Worm (Caenorhabditis elegans) whole organism, young adult: Measurements from ENCODE around the gene F13D12.3.

Experiments
- B0019.2 ChIP-seq: fragments of 200-800 bp; sonication (Bioruptor generic); conservative IDR thresholded peaks from 2 replicates; pipeline ENCODE4 v1.3.6; 2022; ENCODE audit warnings: missing genetic modification reagents, missing genetic modification characterization, missing compliant biosample characterization
- B0035.1 ChIP-seq: sonication (generic microtip); optimal IDR thresholded peaks from 2 replicates; lab custom pipeline; 2016; ENCODE audit warnings: missing genetic modification characterization, mild to moderate bottlenecking, missing compliant biosample characterization, missing genotype, missing genetic modification reagents
- C06A6.2 ChIP-seq: fragments of 200-800 bp; sonication (Bioruptor generic); conservative IDR thresholded peaks from 2 replicates; pipeline ENCODE4 v1.3.6; 2022; ENCODE audit warnings: missing genetic modification characterization, missing compliant biosample characterization
- D2030.7 ChIP-seq: fragments of 200-800 bp; sonication (Bioruptor generic); IDR thresholded peaks from 2 replicates; pipeline ENCODE4 v1.3.6; 2022; ENCODE audit warnings: missing genetic modification reagents, missing genetic modification characterization, missing compliant biosample characterization
- F10E7.11 ChIP-seq: sonication (generic microtip); optimal IDR thresholded peaks from 2 replicates; lab custom pipeline; 2017; ENCODE audit warnings: mild to moderate bottlenecking, missing genetic modification characterization, moderate library complexity, missing compliant biosample characterization
- F37B4.10 ChIP-seq: fragments of 200-800 bp; sonication (Bioruptor generic); IDR thresholded peaks from 2 replicates; pipeline ENCODE4 v1.3.6; 2022; ENCODE audit warnings: missing genetic modification characterization, missing compliant biosample characterization
- F55B11.4 ChIP-seq: sonication (generic microtip); optimal IDR thresholded peaks from 2 replicates; lab custom pipeline; 2016; ENCODE audit warnings: missing compliant biosample characterization, missing genetic modification characterization, borderline replicate concordance; ENCODE audit not compliant: insufficient read depth
- F57C9.4 ChIP-seq: sonication (generic microtip); optimal IDR thresholded peaks from 2 replicates; lab custom pipeline; 2017; ENCODE audit warnings: mild to moderate bottlenecking, missing genetic modification characterization, missing compliant biosample characterization
- K12H6.12 ChIP-seq: fragments of 200-800 bp; sonication (Bioruptor generic); optimal IDR thresholded peaks from 2 replicates; lab custom pipeline; 2018; ENCODE audit warnings: mild to moderate bottlenecking, missing genetic modification characterization, missing compliant biosample characterization
- T07F8.4 ChIP-seq: sonication (generic microtip); optimal IDR thresholded peaks from 2 replicates; lab custom pipeline; 2016; ENCODE audit warnings: mild to moderate bottlenecking, missing genetic modification characterization, moderate library complexity, missing compliant biosample characterization
- T26A5.8 ChIP-seq: sonication (generic microtip); optimal IDR thresholded peaks from 2 replicates; lab custom pipeline; 2016; ENCODE audit warnings: missing genetic modification characterization, missing compliant biosample characterization
- aptf-3 ChIP-seq: fragments of 200-800 bp; sonication (Bioruptor generic); IDR thresholded peaks from 2 replicates; pipeline ENCODE4 v1.3.6; 2022; ENCODE audit warnings: missing genetic modification characterization, missing compliant biosample characterization
- atf-7 ChIP-seq: sonication (generic microtip); optimal IDR thresholded peaks from 2 replicates; lab custom pipeline; 2017; ENCODE audit warnings: mild to moderate bottlenecking, missing genetic modification characterization, missing compliant biosample characterization
- athp-1 ChIP-seq: sonication (generic microtip); optimal IDR thresholded peaks from 2 replicates; lab custom pipeline; 2017; ENCODE audit warnings: mild to moderate bottlenecking, missing genetic modification characterization, missing compliant biosample characterization
- attf-5 ChIP-seq: fragments of 200-800 bp; sonication (Bioruptor generic); optimal IDR thresholded peaks from 2 replicates; lab custom pipeline; 2018; ENCODE audit warnings: mild to moderate bottlenecking, missing genetic modification characterization, missing compliant biosample characterization
- cebp-2 ChIP-seq: fragments of 200-800 bp; sonication (Bioruptor generic); IDR thresholded peaks from 2 replicates; pipeline ENCODE4 v1.3.6; 2022; ENCODE audit warnings: missing genetic modification characterization, missing compliant biosample characterization
- ceh-100 ChIP-seq: fragments of 200-800 bp; sonication (Bioruptor generic); IDR thresholded peaks from 2 replicates; pipeline ENCODE4 v1.3.6; 2022; ENCODE audit warnings: missing genetic modification reagents, missing genetic modification characterization, missing compliant biosample characterization
- ceh-27 ChIP-seq: fragments of 200-800 bp; sonication (Bioruptor generic); optimal IDR thresholded peaks from 2 replicates; lab custom pipeline; 2018; ENCODE audit warnings: mild to moderate bottlenecking, missing genetic modification characterization, moderate library complexity, missing compliant biosample characterization
- dox-1 ChIP-seq: fragments of 200-800 bp; sonication (Bioruptor generic); IDR thresholded peaks from 2 replicates; pipeline ENCODE4 v1.3.6; 2022; ENCODE audit warnings: missing genetic modification reagents, missing genetic modification characterization, missing compliant biosample characterization
- dpff-1 ChIP-seq: sonication (generic microtip); optimal IDR thresholded peaks from 2 replicates; lab custom pipeline; 2017; ENCODE audit warnings: mild to moderate bottlenecking, missing genetic modification characterization, missing compliant biosample characterization
- egl-18 ChIP-seq: fragments of 200-800 bp; sonication (Bioruptor generic); IDR thresholded peaks from 2 replicates; pipeline ENCODE4 v1.3.6; 2022; ENCODE audit warnings: missing genetic modification reagents, missing genetic modification characterization, missing compliant biosample characterization
- egrh-3 ChIP-seq: fragments of 200-800 bp; sonication (Bioruptor generic); IDR thresholded peaks from 2 replicates; pipeline ENCODE4 v1.3.6; 2022; ENCODE audit warnings: missing genetic modification reagents, missing genetic modification characterization, missing compliant biosample characterization
- ekl-4 ChIP-seq: fragments of 200-800 bp; sonication (Bioruptor generic); IDR thresholded peaks from 2 replicates; pipeline ENCODE4 v1.3.6; 2022; ENCODE audit warnings: missing genetic modification reagents, missing genetic modification characterization, missing compliant biosample characterization
- him-1 ChIP-seq: sonication (generic microtip); optimal IDR thresholded peaks from 2 replicates; lab custom pipeline; 2016; ENCODE audit warnings: missing genotype, missing genetic modification reagents, missing genetic modification characterization, missing compliant biosample characterization
- hmg-1.2 ChIP-seq: fragments of 200-800 bp; sonication (Bioruptor generic); IDR thresholded peaks from 2 replicates; pipeline ENCODE4 v1.3.6; 2022; ENCODE audit warnings: missing genetic modification reagents, missing genetic modification characterization, missing compliant biosample characterization
- hmg-20 ChIP-seq: fragments of 200-800 bp; sonication (Bioruptor generic); IDR thresholded peaks from 2 replicates; pipeline ENCODE4 v1.3.6; 2022; ENCODE audit warnings: missing genetic modification reagents, missing genetic modification characterization, missing compliant biosample characterization
- lag-1 ChIP-seq: fragments of 200-800 bp; sonication (Bioruptor generic); IDR thresholded peaks from 2 replicates; pipeline ENCODE4 v1.3.6; 2022; ENCODE audit warnings: missing genetic modification reagents, missing genetic modification characterization, missing compliant biosample characterization
- let-607 ChIP-seq, 2 experiments: fragments of 200-800 bp in 1 of 2; sonication (Bioruptor generic) in 1 of 2; sonication (generic microtip) in 1 of 2; optimal IDR thresholded peaks; 2 replicates each; lab custom pipeline; 2016 to 2018; ENCODE audit warnings: mild to moderate bottlenecking in 2 of 2, missing compliant biosample characterization in 2 of 2, missing genetic modification characterization in 2 of 2, moderate library complexity in 2 of 2, missing genotype in 1 of 2
- lin-26 ChIP-seq: fragments of 200-800 bp; sonication (Bioruptor generic); IDR thresholded peaks from 2 replicates; pipeline ENCODE4 v1.3.6; 2022; ENCODE audit warnings: missing genetic modification reagents, missing genetic modification characterization, missing compliant biosample characterization
- lin-35 ChIP-seq, 3 experiments: fragments of 150-350 bp in 2 of 3; sonication (generic microtip) in 1 of 3; optimal IDR thresholded peaks; 2 replicates each; lab custom pipeline; 2014 to 2018; ENCODE audit warnings: missing biosample characterization in 3 of 3, missing genetic modification characterization in 3 of 3, missing genetic modification reagents in 3 of 3
- lin-40 ChIP-seq: sonication (generic microtip); optimal IDR thresholded peaks from 2 replicates; lab custom pipeline; 2016; ENCODE audit warnings: missing genetic modification characterization, mild to moderate bottlenecking, missing compliant biosample characterization, missing genotype, missing genetic modification reagents
- madf-10 ChIP-seq: sonication (generic microtip); optimal IDR thresholded peaks from 2 replicates; lab custom pipeline; 2016; ENCODE audit warnings: mild to moderate bottlenecking, missing genetic modification characterization, missing compliant biosample characterization
- madf-3 ChIP-seq: fragments of 200-800 bp; sonication (Bioruptor generic); IDR thresholded peaks from 2 replicates; pipeline ENCODE4 v1.3.6; 2022; ENCODE audit warnings: missing genetic modification reagents, missing genetic modification characterization, missing compliant biosample characterization
- madf-8 ChIP-seq: fragments of 200-800 bp; sonication (Bioruptor generic); conservative IDR thresholded peaks from 2 replicates; pipeline ENCODE4 v1.3.6; 2022; ENCODE audit warnings: missing genetic modification reagents, missing genetic modification characterization, missing compliant biosample characterization
- mcd-1 ChIP-seq: fragments of 200-800 bp; sonication (Bioruptor generic); IDR thresholded peaks from 2 replicates; pipeline ENCODE4 v1.3.6; 2022; ENCODE audit warnings: missing genetic modification reagents, missing genetic modification characterization, missing compliant biosample characterization
- mxl-1 ChIP-seq: sonication (generic microtip); optimal IDR thresholded peaks from 2 replicates; lab custom pipeline; 2016; ENCODE audit warnings: missing genetic modification characterization, missing compliant biosample characterization
- nhr-27 ChIP-seq: fragments of 200-800 bp; sonication (Bioruptor generic); optimal IDR thresholded peaks from 2 replicates; lab custom pipeline; 2018; ENCODE audit warnings: mild to moderate bottlenecking, missing genetic modification characterization, moderate library complexity, missing compliant biosample characterization
- nhr-80 ChIP-seq: sonication (generic microtip); optimal IDR thresholded peaks from 2 replicates; lab custom pipeline; 2016; ENCODE audit warnings: missing genetic modification characterization, missing compliant biosample characterization
- repo-1 ChIP-seq: sonication (generic microtip); optimal IDR thresholded peaks from 2 replicates; lab custom pipeline; 2017; ENCODE audit warnings: mild to moderate bottlenecking, missing genetic modification characterization, missing compliant biosample characterization
- snpc-1.1 ChIP-seq: sonication (generic microtip); optimal IDR thresholded peaks from 2 replicates; lab custom pipeline; 2017; ENCODE audit warnings: missing genetic modification characterization, mild to moderate bottlenecking, missing compliant biosample characterization, antibody characterized with exemption, moderate library complexity, missing genotype, missing genetic modification reagents; ENCODE audit not compliant: insufficient read depth
- snpc-3.4 ChIP-seq: sonication (generic microtip); optimal IDR thresholded peaks from 2 replicates; lab custom pipeline; 2017; ENCODE audit warnings: missing genetic modification characterization, mild to moderate bottlenecking, missing compliant biosample characterization, antibody characterized with exemption, moderate library complexity, missing genotype, missing genetic modification reagents
- snpc-4 ChIP-seq, 5 experiments: fragments of 150-350 bp in 1 of 5; sonication (generic microtip) in 4 of 5; optimal IDR thresholded peaks; 2 replicates each; lab custom pipeline; 2014 to 2018; ENCODE audit warnings: missing genetic modification characterization in 5 of 5, missing biosample characterization in 3 of 5, antibody characterized with exemption in 2 of 5, mild to moderate bottlenecking in 2 of 5, missing compliant biosample characterization in 2 of 5, missing genotype in 2 of 5, moderate library complexity in 2 of 5, missing genetic modification reagents in 1 of 5
- sptf-2 ChIP-seq: fragments of 200-800 bp; sonication (Bioruptor generic); optimal IDR thresholded peaks from 2 replicates; lab custom pipeline; 2018; ENCODE audit warnings: mild to moderate bottlenecking, missing genetic modification characterization, missing compliant biosample characterization
- tbp1 ChIP-seq: fragments of 200-800 bp; sonication (Bioruptor generic); optimal IDR thresholded peaks from 2 replicates; lab custom pipeline; 2018; ENCODE audit warnings: mild to moderate bottlenecking, missing genetic modification characterization, missing compliant biosample characterization
- tlf-1 ChIP-seq: fragments of 200-800 bp; sonication (Bioruptor generic); optimal IDR thresholded peaks from 2 replicates; lab custom pipeline; 2018; ENCODE audit warnings: mild to moderate bottlenecking, missing genetic modification characterization, missing compliant biosample characterization
- zfh-2 ChIP-seq: fragments of 200-800 bp; sonication (Bioruptor generic); conservative IDR thresholded peaks from 2 replicates; pipeline ENCODE4 v1.3.6; 2022; ENCODE audit warnings: missing genetic modification reagents, missing genetic modification characterization, missing compliant biosample characterization
- ztf-28 ChIP-seq: fragments of 200-800 bp; sonication (Bioruptor generic); IDR thresholded peaks from 2 replicates; pipeline ENCODE4 v1.3.6; 2022; ENCODE audit warnings: missing genetic modification reagents, missing genetic modification characterization, missing compliant biosample characterization

The F13D12.3 gene

ce11 chrII:11746782-11747288 is 26.6 kb downstream of the F13D12.3 start:
- TF ChIP-seq zfh-2 (GFP tag; lab: Robert Waterston, UW), result peak; percentile 99
- TF ChIP-seq dox-1 (GFP tag; lab: Robert Waterston, UW), result peak; percentile 37; the same call in 1 of the 2 replicates
- TF ChIP-seq snpc-1.1 (tag; lab: Kevin White, UChicago), result no peak
- TF ChIP-seq atf-7 (tag; lab: Kevin White, UChicago), result peak; percentile 45
- no peak for TF ChIP-seq nhr-80 (tag; lab: Kevin White, UChicago)
- no peak for TF ChIP-seq sptf-2 (GFP tag; lab: Kevin White, UChicago)
- peak; percentile 66 for TF ChIP-seq lin-40
- no peak for TF ChIP-seq D2030.7
- TF ChIP-seq T07F8.4, result peak; percentile 10
- TF ChIP-seq ekl-4, result peak; percentile 55
- TF ChIP-seq madf-3 (GFP tag; lab: Robert Waterston, UW), result no peak
- no peak for TF ChIP-seq aptf-3
- TF ChIP-seq B0019.2 (GFP tag; lab: Robert Waterston, UW), result no peak
- peak; percentile 52; the same call in 1 of the 2 replicates for TF ChIP-seq mcd-1 (GFP tag; lab: Robert Waterston, UW)
- peak in 1 of 3 experiments; percentile 41 for TF ChIP-seq lin-35 (GFP tag; optimal IDR thresholded peaks at IDR 0.05; lab: Kevin White, UChicago)
- no peak for TF ChIP-seq tlf-1
- TF ChIP-seq madf-8 (GFP tag; lab: Robert Waterston, UW), result no peak
- peak; percentile 39 for TF ChIP-seq hmg-1.2 (GFP tag; lab: Robert Waterston, UW)
- TF ChIP-seq snpc-4 (GFP tag; optimal IDR thresholded peaks at IDR 0.05; lab: Kevin White, UChicago), result no peak
- TF ChIP-seq snpc-4 (tag; optimal IDR thresholded peaks at IDR 0.05; lab: Kevin White, UChicago), result peak in 1 of 4 experiments; percentile 45
- peak; percentile 78 for TF ChIP-seq K12H6.12 (tag; lab: Kevin White, UChicago)
- peak; percentile 54 for TF ChIP-seq B0035.1
- no peak for TF ChIP-seq T26A5.8 (tag; lab: Kevin White, UChicago)
- no peak for TF ChIP-seq lag-1 (GFP tag; lab: Robert Waterston, UW)
- TF ChIP-seq athp-1, result peak; percentile 36
- peak; percentile 94 for TF ChIP-seq egrh-3 (GFP tag; lab: Robert Waterston, UW)
- TF ChIP-seq madf-10, result peak; percentile 57
- TF ChIP-seq snpc-3.4, result no peak
- TF ChIP-seq F55B11.4 (tag; lab: Kevin White, UChicago), result no peak
- peak; percentile 52 for TF ChIP-seq repo-1 (tag; lab: Kevin White, UChicago)
- 0 out of 2 replicates have a peak, but pooled peaks have one; percentile 16 for TF ChIP-seq C06A6.2 (GFP tag; lab: Robert Waterston, UW)
- peak; percentile 30 for TF ChIP-seq F57C9.4 (tag; lab: Kevin White, UChicago)
- peak in 1 of 2 experiments; percentile 18 for TF ChIP-seq let-607 (tag; optimal IDR thresholded peaks at IDR 0.05; lab: Kevin White, UChicago)
- peak; percentile 8 for TF ChIP-seq ceh-27 (GFP tag; lab: Kevin White, UChicago)
- TF ChIP-seq nhr-27 (tag; lab: Kevin White, UChicago), result no peak
- TF ChIP-seq dpff-1, result no peak
- no peak for TF ChIP-seq mxl-1 (tag; lab: Kevin White, UChicago)
- TF ChIP-seq hmg-20 (GFP tag; lab: Robert Waterston, UW), result no peak
- no peak for TF ChIP-seq him-1 (tag; lab: Kevin White, UChicago)
- no peak for TF ChIP-seq ztf-28
- no peak for TF ChIP-seq attf-5
- TF ChIP-seq cebp-2, result 0 out of 2 replicates have a peak, but pooled peaks have one; percentile 42
- no peak for TF ChIP-seq egl-18
- TF ChIP-seq ceh-100, result peak; percentile 36; the same call in 1 of the 2 replicates
- 0 out of 2 replicates have a peak, but pooled peaks have one; percentile 48 for TF ChIP-seq F37B4.10
- no peak for TF ChIP-seq tbp1 (GFP tag; lab: Kevin White, UChicago)
- TF ChIP-seq F10E7.11 (tag; lab: Kevin White, UChicago), result peak; percentile 35
- TF ChIP-seq lin-26 (GFP tag; lab: Robert Waterston, UW), result 0 out of 2 replicates have a peak, but pooled peaks have one; percentile 44
